Worm (Caenorhabditis elegans): Measurements from ENCODE around the gene R160.4.

DNA sequence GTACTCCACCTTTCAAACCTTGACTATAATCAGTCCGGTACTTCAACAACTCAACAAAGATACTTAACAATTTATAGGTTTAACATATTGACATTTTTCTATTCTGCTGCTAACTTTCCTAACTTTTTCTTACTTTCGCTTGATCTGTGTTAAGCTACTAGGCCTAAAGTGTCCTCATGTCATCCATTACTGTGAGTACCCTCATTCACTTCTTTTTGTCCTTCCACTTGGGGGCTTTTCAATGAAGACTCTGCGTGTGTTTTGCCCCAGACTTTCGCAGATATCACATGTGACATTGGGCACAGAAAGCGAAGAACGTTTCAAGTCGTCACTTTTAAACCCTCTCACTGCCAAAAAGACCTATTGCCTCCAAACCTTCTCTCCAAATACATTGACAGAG, 36.0 kb upstream of the R160.4 start:
- no peak for TF ChIP-seq dpl-1 (GFP tag; optimal IDR thresholded peaks at IDR 0.05)
- TF ChIP-seq aly-2 (tag; optimal IDR thresholded peaks at IDR 0.05) = no peak
